Worm (Caenorhabditis elegans): ENCODE results near the gene frpr-4.
A peak's percentile ranks its signal among the peaks of the same experiment; 100 is the strongest.

frpr-4 gene

ce11 chrII:5246791-5247361, 8.5 kb downstream of the frpr-4 start, which contains the start of gene ptr-6:
ptr-6 (minus strand) TSS chrII:5246837.
- TF ChIP-seq nhr-12 (tag; optimal IDR thresholded peaks at IDR 0.05), result no peak
- TF ChIP-seq sem-2 (GFP tag; optimal IDR thresholded peaks at IDR 0.05), result no peak
- TF ChIP-seq unc-120 (tag; optimal IDR thresholded peaks at IDR 0.05; ENCODE audit: poor library complexity, severe bottlenecking), result no peak
- TF ChIP-seq unc-62 (GFP tag; optimal IDR thresholded peaks at IDR 0.05), result no peak
- TF ChIP-seq nhr-28 (tag; optimal IDR thresholded peaks at IDR 0.05), result no peak
- TF ChIP-seq lin-13 (tag; optimal IDR thresholded peaks at IDR 0.05), result no peak
- TF ChIP-seq hlh-1 (tag; optimal IDR thresholded peaks at IDR 0.05), result no peak
- TF ChIP-seq zip-8 (tag; optimal IDR thresholded peaks at IDR 0.05), result no peak
- no peak for TF ChIP-seq ceh-43 (GFP tag; optimal IDR thresholded peaks at IDR 0.05)
- no peak for TF ChIP-seq ceh-83 (GFP tag; optimal IDR thresholded peaks at IDR 0.05)
- TF ChIP-seq drap-1 (GFP tag; optimal IDR thresholded peaks at IDR 0.05), result no peak
- no peak for TF ChIP-seq sptf-1 (tag; optimal IDR thresholded peaks at IDR 0.05)
- TF ChIP-seq lsy-2 (tag; optimal IDR thresholded peaks at IDR 0.05), result no peak
- TF ChIP-seq mab-5 (tag; optimal IDR thresholded peaks at IDR 0.05), result no peak
- no peak for TF ChIP-seq mls-2 (tag; optimal IDR thresholded peaks at IDR 0.05)

DNA sequence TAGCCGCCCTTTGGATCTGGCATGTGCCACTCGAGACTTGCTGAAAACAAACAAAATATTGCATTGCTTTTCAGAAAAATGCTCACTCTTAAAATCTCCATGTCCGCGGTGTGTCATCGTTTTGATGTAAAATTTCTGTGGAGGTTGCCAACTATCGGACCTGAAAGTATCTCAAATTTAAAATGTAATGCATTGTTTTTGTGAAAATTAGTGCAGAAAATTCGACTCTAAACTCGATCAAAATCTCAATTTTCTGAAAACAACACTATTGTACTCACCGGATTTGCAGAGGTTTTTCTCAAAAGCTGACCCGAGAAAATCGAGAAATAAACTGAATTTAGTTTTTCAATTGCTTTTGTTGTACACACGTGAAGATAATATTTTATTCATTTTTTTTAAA, 13.8 kb downstream of the frpr-4 start, which contains the start of gene T16D1.1:
TSS of gene T16D1.1 (minus strand) at position 101 of the 400 bp plus-strand sequence.
- no peak for TF ChIP-seq ceh-83 (GFP tag; optimal IDR thresholded peaks at IDR 0.05)

DNA sequence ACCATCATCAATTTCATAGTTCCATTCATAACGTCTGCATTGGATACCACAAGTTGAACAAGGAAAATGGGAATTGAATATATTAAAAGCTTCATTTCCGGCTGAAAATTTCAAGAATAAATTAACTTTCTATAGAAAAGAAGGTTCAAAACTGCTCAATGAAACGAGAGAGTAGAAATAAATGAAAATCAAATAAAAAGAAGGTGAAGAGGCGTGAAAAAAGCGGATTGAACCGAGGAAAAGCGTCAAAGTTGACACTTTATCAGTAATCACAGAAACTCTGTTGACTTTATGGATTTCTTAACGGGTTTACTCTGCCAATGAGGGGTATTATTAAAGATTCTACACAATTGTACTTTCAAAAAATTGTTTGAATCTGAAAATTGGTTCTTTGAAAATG, 17.0 kb downstream of the frpr-4 start, which contains the start of gene pho-4:
TSS of gene pho-4 (minus strand) at position 101 of the 400 bp plus-strand sequence.
- TF ChIP-seq zip-8 (tag; optimal IDR thresholded peaks at IDR 0.05) (no peak), sem-2 (GFP tag; optimal IDR thresholded peaks at IDR 0.05) (no peak), elt-1 (tag; optimal IDR thresholded peaks at IDR 0.05; ENCODE audit: borderline replicate concordance, insufficient read depth) (no peak), ceh-43 (GFP tag; optimal IDR thresholded peaks at IDR 0.05) (no peak), lin-13 (tag; optimal IDR thresholded peaks at IDR 0.05) (no peak), unc-62 (GFP tag; optimal IDR thresholded peaks at IDR 0.05) (no peak), flh-1 (GFP tag; optimal IDR thresholded peaks at IDR 0.05) (no peak), ham-2 (GFP tag; optimal IDR thresholded peaks at IDR 0.05) (no peak), bed-3 (GFP tag; optimal IDR thresholded peaks at IDR 0.05) (no peak), mab-5 (tag; optimal IDR thresholded peaks at IDR 0.05) (no peak), ceh-39 (tag; optimal IDR thresholded peaks at IDR 0.05) (no peak), nhr-12 (tag; optimal IDR thresholded peaks at IDR 0.05) (no peak), nhr-2 (tag; optimal IDR thresholded peaks at IDR 0.05) (no peak), drap-1 (GFP tag; optimal IDR thresholded peaks at IDR 0.05) (no peak), mls-2 (tag; optimal IDR thresholded peaks at IDR 0.05) (no peak), blmp-1 (tag; optimal IDR thresholded peaks at IDR 0.05) (no peak), nhr-76 (tag; optimal IDR thresholded peaks at IDR 0.05) (no peak), pha-4 (tag; optimal IDR thresholded peaks at IDR 0.05) (no peak), elt-3 (tag; optimal IDR thresholded peaks at IDR 0.05) (no peak)

- peak; percentile 2 for TF ChIP-seq sem-2 (GFP tag; optimal IDR thresholded peaks at IDR 0.05)
- TF ChIP-seq lin-32 (GFP tag; optimal IDR thresholded peaks at IDR 0.05), result no peak
- no peak for TF ChIP-seq elt-1 (tag; optimal IDR thresholded peaks at IDR 0.05; ENCODE audit: borderline replicate concordance, insufficient read depth)
Observed at ce11 chrII:5237699-5238098, 17.6 kb downstream of the frpr-4 start.

ce11 chrII:5235758-5236157, 19.6 kb downstream of the frpr-4 start, which contains the start of gene pho-1:
pho-1 (minus strand) TSS chrII:5235846.
- TF ChIP-seq nhr-12 (tag; optimal IDR thresholded peaks at IDR 0.05), result no peak
- TF ChIP-seq mep-1 (tag; optimal IDR thresholded peaks at IDR 0.05), result no peak
- TF ChIP-seq ceh-39 (tag; optimal IDR thresholded peaks at IDR 0.05), result no peak
- no peak for TF ChIP-seq elt-1 (tag; optimal IDR thresholded peaks at IDR 0.05; ENCODE audit: borderline replicate concordance, insufficient read depth)
- TF ChIP-seq mls-2 (tag; optimal IDR thresholded peaks at IDR 0.05), result no peak
- TF ChIP-seq cnd-1 (tag; optimal IDR thresholded peaks at IDR 0.05), result no peak
- no peak for TF ChIP-seq nhr-28 (tag; optimal IDR thresholded peaks at IDR 0.05)
- TF ChIP-seq blmp-1 (tag; optimal IDR thresholded peaks at IDR 0.05), result no peak
- TF ChIP-seq lin-32 (GFP tag; optimal IDR thresholded peaks at IDR 0.05), result no peak
- no peak for TF ChIP-seq nhr-237 (tag; optimal IDR thresholded peaks at IDR 0.05)

DNA sequence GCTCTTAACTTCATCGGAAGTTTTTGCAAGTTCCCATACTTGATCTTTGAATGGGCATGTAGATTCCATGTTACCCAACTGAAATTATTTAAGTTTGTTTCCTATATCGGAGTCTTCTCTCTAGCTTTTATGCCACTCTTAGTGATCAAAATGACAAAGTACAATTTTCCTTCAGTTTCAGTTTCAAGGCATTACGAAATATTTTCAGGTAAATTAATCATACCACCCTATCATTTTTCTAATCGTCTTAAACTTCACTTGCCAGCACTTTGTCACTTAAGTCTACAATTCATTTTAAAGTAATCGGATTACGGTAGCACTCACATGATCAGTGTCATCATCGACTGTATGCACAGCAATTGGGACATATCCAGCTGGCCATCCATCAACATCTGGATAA, 20.6 kb downstream of the frpr-4 start:
- TF ChIP-seq lin-32 (GFP tag; optimal IDR thresholded peaks at IDR 0.05), result no peak
- TF ChIP-seq hlh-1 (tag; optimal IDR thresholded peaks at IDR 0.05), result no peak
- no peak for TF ChIP-seq nhr-12 (tag; optimal IDR thresholded peaks at IDR 0.05)
- no peak for TF ChIP-seq nhr-2 (tag; optimal IDR thresholded peaks at IDR 0.05)
- no peak for TF ChIP-seq unc-62 (GFP tag; optimal IDR thresholded peaks at IDR 0.05)
- TF ChIP-seq unc-120 (tag; optimal IDR thresholded peaks at IDR 0.05; ENCODE audit: poor library complexity, severe bottlenecking), result no peak
- TF ChIP-seq snpc-4 (tag; optimal IDR thresholded peaks at IDR 0.05), result no peak
- TF ChIP-seq ztf-11 (tag; optimal IDR thresholded peaks at IDR 0.05), result no peak

Data from whole organism, mixed stage, embryonic.